Worm (Caenorhabditis elegans): ENCODE measurements around the gene R11A8.1.

DNA sequence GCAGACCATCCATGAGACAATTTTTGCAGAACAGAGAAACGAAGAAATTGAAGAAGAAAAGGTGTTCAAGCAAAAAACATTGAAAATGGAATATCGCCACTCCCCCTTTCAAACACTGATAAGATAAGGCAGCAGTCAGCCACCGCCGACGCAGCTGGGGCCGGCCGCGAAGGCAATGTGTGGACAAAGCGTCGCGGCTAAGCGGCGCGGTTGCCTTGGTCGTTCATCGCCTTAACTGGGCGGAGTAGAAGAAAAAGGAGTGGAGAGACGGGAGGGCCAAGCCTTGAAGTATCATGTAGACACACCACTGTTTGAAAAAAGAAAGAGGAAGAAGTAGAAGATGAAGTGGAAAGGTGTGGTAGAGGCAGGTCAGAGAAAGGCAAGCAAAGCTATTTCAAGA is 26.0 kb downstream of the R11A8.1 start:
- TF ChIP-seq daf-16 (GFP tag; optimal IDR thresholded peaks at IDR 0.05) (no peak), daf-16 (tag; optimal IDR thresholded peaks at IDR 0.05) (peak; percentile 55), lin-39 (tag; optimal IDR thresholded peaks at IDR 0.05) (no peak), lin-13 (GFP tag; optimal IDR thresholded peaks at IDR 0.05) (no peak), nhr-237 (tag; optimal IDR thresholded peaks at IDR 0.05) (no peak), dpl-1 (GFP tag; optimal IDR thresholded peaks at IDR 0.05) (no peak), Y105C5A.15 (GFP tag; IDR thresholded peaks at IDR 0.05) (no peak), mdl-1 (tag; optimal IDR thresholded peaks at IDR 0.05) (no peak), Y75B8A.6 (GFP tag; IDR thresholded peaks at IDR 0.05) (no peak), mxl-3 (GFP tag; optimal IDR thresholded peaks at IDR 0.05) (peak; percentile 97)

Data from whole organism, L4 larva.